Fruit fly (Drosophila melanogaster) whole organism, embryonic: ENCODE measurements around the gene Klp10A.

Experiments
- Antp ChIP-seq: fragments of 200-800 bp; sonication (Bioruptor generic); optimal IDR thresholded peaks from 3 replicates; lab custom pipeline; 2016; ENCODE audit warnings: missing biosample characterization, missing genetic modification characterization
- Atf6 ChIP-seq: fragments of 200-800 bp; sonication (Bioruptor generic); IDR thresholded peaks from 2 replicates; pipeline ENCODE4 v1.3.6; 2022; ENCODE audit warnings: missing biosample characterization, missing genetic modification characterization
- BEAF-32 ChIP-seq: fragments of 200-800 bp; sonication (Bioruptor generic); optimal IDR thresholded peaks from 3 replicates; lab custom pipeline; 2017; ENCODE audit warnings: missing biosample characterization, missing genetic modification characterization, mild to moderate bottlenecking, moderate library complexity, missing genetic modification reagents
- CG10565 ChIP-seq: fragments of 200-800 bp; sonication (Bioruptor generic); optimal IDR thresholded peaks from 3 replicates; lab custom pipeline; 2016; ENCODE audit warnings: missing biosample characterization, mild to moderate bottlenecking, missing genetic modification characterization
- CG11247 ChIP-seq: fragments of 200-800 bp; sonication (Bioruptor generic); IDR thresholded peaks from 2 replicates; pipeline ENCODE4 v1.3.6; 2022; ENCODE audit warnings: missing biosample characterization, missing genetic modification characterization
- CG11456 ChIP-seq: fragments of 200-800 bp; sonication (Bioruptor generic); IDR thresholded peaks from 3 replicates; pipeline ENCODE4 v1.3.6; 2022; ENCODE audit warnings: missing biosample characterization, missing genetic modification characterization
- CG12942 ChIP-seq: fragments of 200-800 bp; sonication (Bioruptor generic); optimal IDR thresholded peaks from 3 replicates; lab custom pipeline; 2016; ENCODE audit warnings: missing biosample characterization, missing genetic modification characterization
- CG14860 ChIP-seq: fragments of 200-800 bp; sonication (Bioruptor generic); IDR thresholded peaks from 3 replicates; pipeline ENCODE4 v1.3.6; 2022; ENCODE audit warnings: missing biosample characterization, missing genetic modification characterization; ENCODE audit not compliant: partially characterized antibody
- CG16813 ChIP-seq: fragments of 200-800 bp; sonication (Bioruptor generic); IDR thresholded peaks from 3 replicates; pipeline ENCODE4 v1.3.6; 2022; ENCODE audit warnings: missing biosample characterization, missing genetic modification characterization; ENCODE audit not compliant: partially characterized antibody
- CG18764 ChIP-seq: fragments of 200-800 bp; sonication (Bioruptor generic); optimal IDR thresholded peaks from 3 replicates; lab custom pipeline; 2016; ENCODE audit warnings: missing biosample characterization, missing genetic modification characterization
- CG2199 ChIP-seq: fragments of 200-800 bp; sonication (Bioruptor generic); IDR thresholded peaks from 3 replicates; pipeline ENCODE4 v1.3.6; 2022; ENCODE audit warnings: missing biosample characterization, missing genetic modification characterization
- CG3065 ChIP-seq: fragments of 200-800 bp; sonication (Bioruptor generic); optimal IDR thresholded peaks from 2 replicates; lab custom pipeline; 2016; ENCODE audit warnings: missing biosample characterization, missing genetic modification characterization
- CG3163 ChIP-seq: fragments of 200-800 bp; sonication (Bioruptor generic); optimal IDR thresholded peaks from 3 replicates; lab custom pipeline; 2016; ENCODE audit warnings: missing biosample characterization, missing genetic modification characterization
- CG34422 ChIP-seq: fragments of 200-800 bp; sonication (Bioruptor generic); IDR thresholded peaks from 3 replicates; pipeline ENCODE4 v1.3.6; 2022; ENCODE audit warnings: missing biosample characterization, missing genetic modification characterization
- CG4328 ChIP-seq: fragments of 200-800 bp; sonication (Bioruptor generic); optimal IDR thresholded peaks from 3 replicates; lab custom pipeline; 2017; ENCODE audit warnings: missing biosample characterization, missing genetic modification reagents, missing genetic modification characterization
- CG4404 ChIP-seq: fragments of 200-800 bp; sonication (Bioruptor generic); IDR thresholded peaks from 2 replicates; pipeline ENCODE4 v1.3.6; 2022; ENCODE audit warnings: missing biosample characterization, missing genetic modification characterization
- CG7556 ChIP-seq: fragments of 200-800 bp; sonication (Bioruptor generic); optimal IDR thresholded peaks from 2 replicates; lab custom pipeline; 2017; ENCODE audit warnings: missing biosample characterization, mild to moderate bottlenecking, missing genetic modification characterization
- CG7963 ChIP-seq: fragments of 200-800 bp; sonication (Bioruptor generic); IDR thresholded peaks from 3 replicates; pipeline ENCODE4 v1.3.6; 2022; ENCODE audit warnings: missing biosample characterization, missing genetic modification characterization; ENCODE audit not compliant: partially characterized antibody
- CG7987 ChIP-seq: fragments of 200-800 bp; sonication (Bioruptor generic); optimal IDR thresholded peaks from 2 replicates; lab custom pipeline; 2018; ENCODE audit warnings: missing biosample characterization, mild to moderate bottlenecking, missing genetic modification characterization, moderate library complexity
- CG9817 ChIP-seq: fragments of 200-800 bp; sonication (Bioruptor generic); optimal IDR thresholded peaks from 2 replicates; lab custom pipeline; 2018; ENCODE audit warnings: missing biosample characterization, mild to moderate bottlenecking, missing genetic modification characterization, moderate library complexity
- CoRest ChIP-seq: fragments of 200-800 bp; sonication (Bioruptor generic); optimal IDR thresholded peaks from 3 replicates; lab custom pipeline; 2018; ENCODE audit warnings: missing biosample characterization, mild to moderate bottlenecking, missing genetic modification characterization, moderate library complexity
- D19B ChIP-seq: fragments of 200-800 bp; sonication (Bioruptor generic); optimal IDR thresholded peaks from 2 replicates; lab custom pipeline; 2017; ENCODE audit warnings: missing biosample characterization, mild to moderate bottlenecking, missing genetic modification characterization
- Dip3 ChIP-seq: fragments of 200-800 bp; sonication (Bioruptor generic); optimal IDR thresholded peaks from 3 replicates; lab custom pipeline; 2016; ENCODE audit warnings: missing biosample characterization, missing genetic modification characterization
- E2f1 ChIP-seq: fragments of 200-800 bp; sonication (Bioruptor generic); IDR thresholded peaks from 2 replicates; pipeline ENCODE4 v1.3.6; 2022; ENCODE audit warnings: missing biosample characterization, missing genetic modification characterization
- Gug ChIP-seq: fragments of 200-800 bp; sonication (Bioruptor generic); IDR thresholded peaks from 4 replicates; pipeline ENCODE4 v1.3.6; 2022; ENCODE audit warnings: missing biosample characterization, missing genetic modification characterization
- H15 ChIP-seq: fragments of 200-800 bp; sonication (Bioruptor generic); IDR thresholded peaks from 3 replicates; pipeline ENCODE4 v1.3.6; 2022; ENCODE audit warnings: missing biosample characterization, missing genetic modification characterization
- HLH54F ChIP-seq: fragments of 200-800 bp; sonication (Bioruptor generic); optimal IDR thresholded peaks from 3 replicates; lab custom pipeline; 2016; ENCODE audit warnings: missing biosample characterization, missing genetic modification characterization
- Hey ChIP-seq: fragments of 200-800 bp; sonication (Bioruptor generic); optimal IDR thresholded peaks from 3 replicates; lab custom pipeline; 2018; ENCODE audit warnings: missing biosample characterization, mild to moderate bottlenecking, missing genetic modification characterization
- HmgD ChIP-seq: fragments of 200-800 bp; sonication (Bioruptor generic); optimal IDR thresholded peaks from 3 replicates; lab custom pipeline; 2016; ENCODE audit warnings: missing biosample characterization, missing genetic modification characterization
- MTF-1 ChIP-seq: fragments of 200-800 bp; sonication (Bioruptor generic); optimal IDR thresholded peaks from 2 replicates; lab custom pipeline; 2018; ENCODE audit warnings: missing biosample characterization, mild to moderate bottlenecking, missing genetic modification characterization, borderline replicate concordance
- Max ChIP-seq: fragments of 200-800 bp; sonication (Bioruptor generic); optimal IDR thresholded peaks from 2 replicates; lab custom pipeline; 2016; ENCODE audit warnings: missing biosample characterization, mild to moderate bottlenecking, missing genetic modification characterization
- Scr ChIP-seq: fragments of 200-800 bp; sonication (Bioruptor generic); IDR thresholded peaks from 2 replicates; pipeline ENCODE4 v1.3.6; 2022; ENCODE audit warnings: missing biosample characterization, missing genetic modification characterization; ENCODE audit not compliant: partially characterized antibody
- Spps ChIP-seq: fragments of 200-800 bp; sonication (Bioruptor generic); optimal IDR thresholded peaks from 2 replicates; lab custom pipeline; 2018; ENCODE audit warnings: missing biosample characterization, mild to moderate bottlenecking, missing genetic modification characterization
- ab ChIP-seq: fragments of 200-800 bp; sonication (Bioruptor generic); optimal IDR thresholded peaks from 2 replicates; lab custom pipeline; 2016; ENCODE audit warnings: missing biosample characterization, missing genetic modification characterization
- al ChIP-seq: fragments of 200-800 bp; sonication (Bioruptor generic); IDR thresholded peaks from 2 replicates; pipeline ENCODE4 v1.3.6; 2022; ENCODE audit warnings: missing biosample characterization, missing genetic modification characterization
- ase ChIP-seq: fragments of 200-800 bp; sonication (Bioruptor generic); IDR thresholded peaks from 3 replicates; pipeline ENCODE4 v1.3.6; 2022; ENCODE audit warnings: missing biosample characterization, missing genetic modification characterization
- az2 ChIP-seq: fragments of 200-800 bp; sonication (Bioruptor generic); optimal IDR thresholded peaks from 3 replicates; lab custom pipeline; 2016; ENCODE audit warnings: missing biosample characterization, missing genetic modification characterization
- chn ChIP-seq: fragments of 200-800 bp; sonication (Bioruptor generic); optimal IDR thresholded peaks from 2 replicates; lab custom pipeline; 2016; ENCODE audit warnings: missing biosample characterization, missing genetic modification characterization
- ewg ChIP-seq: fragments of 200-800 bp; sonication (Bioruptor generic); optimal IDR thresholded peaks from 3 replicates; lab custom pipeline; 2017; ENCODE audit warnings: mild to moderate bottlenecking, missing biosample characterization, missing genetic modification reagents, missing genetic modification characterization
- ftz-f1 ChIP-seq: fragments of 200-800 bp; sonication (Bioruptor generic); optimal IDR thresholded peaks from 2 replicates; lab custom pipeline; 2016; ENCODE audit warnings: missing biosample characterization, missing genetic modification characterization
- gcm ChIP-seq: fragments of 200-800 bp; sonication (Bioruptor generic); optimal IDR thresholded peaks from 2 replicates; lab custom pipeline; 2019; ENCODE audit warnings: missing biosample characterization, mild to moderate bottlenecking, missing genetic modification characterization, moderate library complexity
- hth ChIP-seq: fragments of >200 bp; optimal IDR thresholded peaks from 2 replicates; lab custom pipeline; 2017; ENCODE audit warnings: inconsistent platforms
- ken ChIP-seq: fragments of 200-800 bp; sonication (Bioruptor generic); IDR thresholded peaks from 3 replicates; pipeline ENCODE4 v1.3.6; 2022; ENCODE audit warnings: missing biosample characterization, missing genetic modification characterization
- otp ChIP-seq: fragments of 200-800 bp; sonication (Bioruptor generic); IDR thresholded peaks from 3 replicates; pipeline ENCODE4, ENCODE4 v1.3.6; 2022; ENCODE audit warnings: missing biosample characterization, missing genetic modification characterization
- repo ChIP-seq: fragments of 200-800 bp; sonication (Bioruptor generic); optimal IDR thresholded peaks from 2 replicates; lab custom pipeline; 2016; ENCODE audit warnings: missing biosample characterization, missing genetic modification characterization
- sens ChIP-seq: fragments of 200-800 bp; sonication (Bioruptor generic); peaks from one replicate; lab custom pipeline; 2016; ENCODE audit warnings: missing biosample characterization, missing genetic modification characterization
- shn ChIP-seq: fragments of 200-800 bp; sonication (Bioruptor generic); optimal IDR thresholded peaks from 3 replicates; lab custom pipeline; 2016; ENCODE audit warnings: missing biosample characterization, missing genetic modification characterization
- trh ChIP-seq: fragments of 200-800 bp; sonication (Bioruptor generic); optimal IDR thresholded peaks from 2 replicates; lab custom pipeline; 2016; ENCODE audit warnings: missing biosample characterization, missing genetic modification characterization
- twi ChIP-seq: fragments of 200-800 bp; optimal IDR thresholded peaks from 2 replicates; lab custom pipeline; 2019; ENCODE audit warnings: missing biosample characterization, mild to moderate bottlenecking, missing genetic modification characterization, moderate library complexity
- vnd ChIP-seq: fragments of 200-800 bp; sonication (Bioruptor generic); IDR thresholded peaks from 3 replicates; pipeline ENCODE4 v1.3.6; 2022; ENCODE audit warnings: missing biosample characterization, missing genetic modification characterization; ENCODE audit not compliant: partially characterized antibody
- zfh2 ChIP-seq: fragments of 200-800 bp; sonication (Bioruptor generic); optimal IDR thresholded peaks from 2 replicates; lab custom pipeline; 2016; ENCODE audit warnings: missing biosample characterization, missing genetic modification characterization

The Klp10A gene

DNA sequence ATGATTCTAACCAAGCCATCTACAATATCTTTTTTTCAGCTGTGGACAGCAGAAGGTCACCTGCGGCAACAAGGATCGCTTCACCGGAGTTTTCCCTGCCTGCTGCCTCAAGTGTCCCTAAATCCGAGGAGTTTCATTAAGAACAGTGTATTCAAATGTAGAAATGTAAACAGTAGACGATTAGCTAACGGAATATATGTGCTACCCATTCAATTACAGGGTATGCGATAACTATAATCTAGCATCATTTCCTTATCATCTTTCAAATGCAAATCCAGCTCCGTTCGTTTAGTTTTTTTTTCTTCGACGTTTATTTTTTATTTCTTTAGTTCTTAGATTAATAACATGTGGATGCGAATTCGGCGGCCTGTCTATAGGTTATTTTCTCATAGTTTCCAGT is 7.7 kb upstream of the Klp10A start:
- TF ChIP-seq otp (no peak), CG12942 (GFP tag; lab: Kevin White, UChicago) (no peak), BEAF-32 (GFP tag; lab: Kevin White, UChicago) (no peak), Gug (GFP tag; lab: Robert Waterston, UW) (no peak), Dip3 (GFP tag; lab: Kevin White, UChicago) (no peak), vnd (GFP tag; lab: Robert Waterston, UW) (0 out of 3 replicates have a peak, but pooled peaks have one; percentile 16), E2f1 (GFP tag; lab: Robert Waterston, UW) (no peak), ken (no peak), H15 (GFP tag; lab: Robert Waterston, UW) (no peak), CG7987 (GFP tag; lab: Kevin White, UChicago) (no peak), Antp (GFP tag; lab: Kevin White, UChicago) (no peak), sens (GFP tag; lab: Kevin White, UChicago) (no peak), twi (tag; lab: Kevin White, UChicago) (no peak), CG11456 (no peak), ab (no peak), CG4328 (GFP tag; lab: Kevin White, UChicago) (no peak), CG7556 (GFP tag; lab: Kevin White, UChicago) (no peak), ase (GFP tag; lab: Robert Waterston, UW) (no peak), HLH54F (no peak), D19B (peak; percentile 43), CoRest (tag; lab: Kevin White, UChicago) (no peak), CG18764 (GFP tag; lab: Kevin White, UChicago) (no peak), Hey (tag; lab: Kevin White, UChicago) (no peak), al (GFP tag; lab: Robert Waterston, UW) (no peak), zfh2 (GFP tag; lab: Kevin White, UChicago) (no peak), gcm (GFP tag; lab: Kevin White, UChicago) (no peak), az2 (GFP tag; lab: Kevin White, UChicago) (no peak), CG10565 (GFP tag; lab: Kevin White, UChicago) (no peak), CG4404 (GFP tag; lab: Robert Waterston, UW) (no peak), Scr (GFP tag; lab: Robert Waterston, UW) (no peak), ftz-f1 (GFP tag; lab: Kevin White, UChicago) (no peak), CG3065 (GFP tag; lab: Kevin White, UChicago) (no peak), CG34422 (GFP tag; lab: Robert Waterston, UW) (no peak), CG2199 (GFP tag; lab: Robert Waterston, UW) (0 out of 3 replicates have a peak, but pooled peaks have one; percentile 63), chn (GFP tag; lab: Kevin White, UChicago) (no peak), HmgD (GFP tag; lab: Kevin White, UChicago) (no peak), repo (GFP tag; lab: Kevin White, UChicago) (no peak), Spps (no peak), ewg (GFP tag; lab: Kevin White, UChicago) (no peak), CG3163 (no peak), CG7963 (0 out of 3 replicates have a peak, but pooled peaks have one; percentile 33), hth (lab: Kevin White, UChicago) (no peak), MTF-1 (GFP tag; lab: Kevin White, UChicago) (no peak), Atf6 (GFP tag; lab: Robert Waterston, UW) (no peak), CG11247 (GFP tag; lab: Robert Waterston, UW) (no peak), shn (GFP tag; lab: Kevin White, UChicago) (no peak), CG16813 (GFP tag; lab: Robert Waterston, UW) (peak; percentile 56), Max (GFP tag; lab: Kevin White, UChicago) (no peak), trh (GFP tag; lab: Kevin White, UChicago) (no peak), CG14860 (peak; percentile 50; the same call in 1 of the 3 replicates), CG9817 (tag; lab: Kevin White, UChicago) (no peak)
